Worm (Caenorhabditis elegans) whole organism, late embryonic: ENCODE results near the gene lag-1.

Experiments
- C08G9.2 ChIP-seq: sonication (generic microtip); optimal IDR thresholded peaks from 2 replicates; lab custom pipeline; 2016; ENCODE audit warnings: mild to moderate bottlenecking, missing genetic modification characterization, moderate library complexity, missing compliant biosample characterization
- K02D7.2 ChIP-seq: sonication (generic microtip); optimal IDR thresholded peaks from 2 replicates; lab custom pipeline; 2017; ENCODE audit warnings: mild to moderate bottlenecking, missing genetic modification characterization, missing compliant biosample characterization
- K09A11.1 ChIP-seq: sonication (generic microtip); optimal IDR thresholded peaks from 2 replicates; lab custom pipeline; 2017; ENCODE audit warnings: antibody characterized with exemption, mild to moderate bottlenecking, missing genetic modification characterization, missing compliant biosample characterization; ENCODE audit not compliant: insufficient read depth
- Y22D7AL.16 ChIP-seq: sonication (generic microtip); optimal IDR thresholded peaks from 2 replicates; lab custom pipeline; 2016; ENCODE audit warnings: missing genetic modification characterization, missing compliant biosample characterization
- ceh-19 ChIP-seq: fragments of 200-800 bp; sonication (Bioruptor generic); optimal IDR thresholded peaks from 2 replicates; lab custom pipeline; 2018; ENCODE audit warnings: mild to moderate bottlenecking, missing genetic modification characterization, missing compliant biosample characterization
- ceh-22 ChIP-seq: sonication (generic microtip); optimal IDR thresholded peaks from 2 replicates; lab custom pipeline; 2017; ENCODE audit warnings: missing biosample characterization, missing genetic modification characterization
- ceh-24 ChIP-seq: sonication (generic microtip); optimal IDR thresholded peaks from 2 replicates; lab custom pipeline; 2016; ENCODE audit warnings: mild to moderate bottlenecking, missing genetic modification characterization, missing compliant biosample characterization
- ceh-30 ChIP-seq: fragments of 150-350 bp; optimal IDR thresholded peaks from 2 replicates; lab custom pipeline; 2014; ENCODE audit warnings: missing biosample characterization, missing genetic modification characterization
- ceh-34 ChIP-seq: sonication (generic microtip); optimal IDR thresholded peaks from 2 replicates; lab custom pipeline; 2016; ENCODE audit warnings: mild to moderate bottlenecking, missing genetic modification characterization, missing compliant biosample characterization
- ceh-45 ChIP-seq: fragments of 200-800 bp; sonication (Bioruptor generic); IDR thresholded peaks from 2 replicates; pipeline ENCODE4 v1.3.6; 2022; ENCODE audit warnings: missing genetic modification reagents, missing genetic modification characterization, missing compliant biosample characterization
- ceh-6 ChIP-seq: fragments of 200-800 bp; sonication (Bioruptor generic); optimal IDR thresholded peaks from 2 replicates; lab custom pipeline; 2018; ENCODE audit warnings: mild to moderate bottlenecking, missing genetic modification characterization, missing compliant biosample characterization
- ceh-9 ChIP-seq: sonication (generic microtip); optimal IDR thresholded peaks from 2 replicates; lab custom pipeline; 2016; ENCODE audit warnings: mild to moderate bottlenecking, missing genetic modification characterization, inconsistent platforms, missing compliant biosample characterization
- che-1 ChIP-seq: sonication (generic microtip); optimal IDR thresholded peaks from 2 replicates; lab custom pipeline; 2016; ENCODE audit warnings: mild to moderate bottlenecking, missing genetic modification characterization, missing compliant biosample characterization
- dve-1 ChIP-seq: sonication (generic microtip); optimal IDR thresholded peaks from 2 replicates; lab custom pipeline; 2017; ENCODE audit warnings: antibody characterized with exemption, mild to moderate bottlenecking, missing genetic modification characterization, missing compliant biosample characterization
- ets-4 ChIP-seq: sonication (generic microtip); optimal IDR thresholded peaks from 2 replicates; lab custom pipeline; 2016; ENCODE audit warnings: missing genetic modification characterization, missing compliant biosample characterization
- eyg-1 ChIP-seq: sonication (generic microtip); optimal IDR thresholded peaks from 2 replicates; lab custom pipeline; 2016; ENCODE audit warnings: missing genotype, missing genetic modification characterization, missing compliant biosample characterization
- fkh-6 ChIP-seq: sonication (generic microtip); optimal IDR thresholded peaks from 2 replicates; lab custom pipeline; 2016; ENCODE audit warnings: missing genetic modification characterization, missing compliant biosample characterization
- hlh-15 ChIP-seq: sonication (generic microtip); optimal IDR thresholded peaks from 2 replicates; lab custom pipeline; 2016; ENCODE audit warnings: missing genetic modification characterization, missing compliant biosample characterization
- hlh-6 ChIP-seq: sonication (generic microtip); optimal IDR thresholded peaks from 2 replicates; lab custom pipeline; 2016; ENCODE audit warnings: missing genotype, missing genetic modification characterization, missing compliant biosample characterization
- lim-6 ChIP-seq: sonication (generic microtip); optimal IDR thresholded peaks from 2 replicates; lab custom pipeline; 2016; ENCODE audit warnings: missing genetic modification characterization, missing compliant biosample characterization
- mec-3 ChIP-seq: sonication (generic microtip); optimal IDR thresholded peaks from 2 replicates; lab custom pipeline; 2016; ENCODE audit warnings: borderline replicate concordance, missing genetic modification characterization, missing compliant biosample characterization
- nfya-1 ChIP-seq: sonication (generic microtip); optimal IDR thresholded peaks from 2 replicates; lab custom pipeline; 2017; ENCODE audit warnings: missing genetic modification characterization, mild to moderate bottlenecking, missing compliant biosample characterization, antibody characterized with exemption, moderate library complexity
- nhr-11 ChIP-seq: fragments of 150-350 bp; optimal IDR thresholded peaks from 2 replicates; lab custom pipeline; 2014; ENCODE audit warnings: missing biosample characterization, missing genetic modification characterization
- nhr-232 ChIP-seq: sonication (generic microtip); optimal IDR thresholded peaks from 2 replicates; lab custom pipeline; 2016; ENCODE audit warnings: missing genetic modification characterization, missing compliant biosample characterization
- pha-2 ChIP-seq: sonication (generic microtip); optimal IDR thresholded peaks from 2 replicates; lab custom pipeline; 2017; ENCODE audit warnings: mild to moderate bottlenecking, missing genetic modification characterization, missing compliant biosample characterization
- pros-1 ChIP-seq: fragments of 150-350 bp; optimal IDR thresholded peaks from 2 replicates; lab custom pipeline; 2014; ENCODE audit warnings: missing biosample characterization, missing genetic modification reagents, missing genetic modification characterization
- sdc-2 ChIP-seq: sonication (generic microtip); optimal IDR thresholded peaks from 2 replicates; lab custom pipeline; 2016; ENCODE audit warnings: missing genotype, missing genetic modification characterization, missing compliant biosample characterization
- sox-4 ChIP-seq: sonication (generic microtip); optimal IDR thresholded peaks from 2 replicates; lab custom pipeline; 2017; ENCODE audit warnings: mild to moderate bottlenecking, missing genetic modification characterization, inconsistent platforms, missing compliant biosample characterization
- syd-9 ChIP-seq: sonication (generic microtip); optimal IDR thresholded peaks from 2 replicates; lab custom pipeline; 2016; ENCODE audit warnings: mild to moderate bottlenecking, missing genetic modification characterization, moderate library complexity, missing compliant biosample characterization
- tbx-2 ChIP-seq: sonication (generic microtip); optimal IDR thresholded peaks from 2 replicates; lab custom pipeline; 2016; ENCODE audit warnings: missing genetic modification characterization, missing compliant biosample characterization
- tbx-7 ChIP-seq: sonication (generic microtip); optimal IDR thresholded peaks from 2 replicates; lab custom pipeline; 2016; ENCODE audit warnings: missing genotype, missing genetic modification characterization, missing compliant biosample characterization
- unc-3 ChIP-seq, 2 experiments: fragments of 200-800 bp in 1 of 2; sonication (Bioruptor generic) in 1 of 2; sonication (generic microtip) in 1 of 2; conservative IDR thresholded peaks in 1 of 2; optimal IDR thresholded peaks in 1 of 2; 2 replicates each; pipeline versions ENCODE4 v1.3.6 to Lab custom; 2016 to 2022; ENCODE audit warnings: missing compliant biosample characterization in 2 of 2, missing genetic modification characterization in 2 of 2, missing genetic modification reagents in 1 of 2
- unc-42 ChIP-seq: sonication (generic microtip); optimal IDR thresholded peaks from 2 replicates; lab custom pipeline; 2016; ENCODE audit warnings: missing genotype, missing genetic modification characterization, missing compliant biosample characterization
- unc-86 ChIP-seq: sonication (generic microtip); optimal IDR thresholded peaks from 2 replicates; lab custom pipeline; 2016; ENCODE audit warnings: missing genetic modification characterization, missing compliant biosample characterization
- ztf-16 ChIP-seq: sonication (generic microtip); optimal IDR thresholded peaks from 2 replicates; lab custom pipeline; 2017; ENCODE audit warnings: missing genetic modification characterization, missing compliant biosample characterization

lag-1 gene

DNA sequence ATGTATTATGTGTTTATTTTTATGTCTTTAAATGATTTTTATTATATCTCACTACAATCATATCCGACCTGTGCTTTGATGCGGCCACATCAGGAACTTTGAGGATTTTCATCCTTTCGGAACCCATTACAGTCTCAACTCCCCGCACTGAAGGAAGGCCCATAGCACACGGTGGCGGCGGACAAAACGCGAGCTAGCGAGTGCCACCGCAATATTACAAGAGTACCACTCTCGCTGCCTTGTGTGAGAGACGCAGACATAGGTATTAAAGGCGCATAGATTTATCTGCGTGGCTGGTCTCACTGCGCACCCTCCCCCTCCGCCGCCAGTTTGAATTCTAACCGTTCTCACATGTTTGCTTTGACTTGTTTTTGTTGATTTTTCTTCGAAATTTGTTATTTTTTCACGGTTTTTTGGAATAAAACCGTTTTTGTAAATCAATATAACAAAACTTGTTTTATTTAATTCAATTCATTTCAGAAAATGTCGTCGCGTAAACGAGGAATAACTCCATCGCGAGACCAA, 22.6 kb downstream of the lag-1 start, which contains the start of gene zen-4 (continued):
- no peak for TF ChIP-seq unc-42 (tag; lab: Kevin White, UChicago)
- no peak for TF ChIP-seq Y22D7AL.16
- TF ChIP-seq ceh-34 (tag; lab: Kevin White, UChicago): no peak
- no peak for TF ChIP-seq pha-2 (tag; lab: Kevin White, UChicago)
- no peak for TF ChIP-seq hlh-15 (tag; lab: Kevin White, UChicago)
- no peak for TF ChIP-seq ceh-19 (GFP tag; lab: Kevin White, UChicago)
- TF ChIP-seq ceh-22: no peak
- no peak for TF ChIP-seq che-1 (tag; lab: Kevin White, UChicago)

DNA sequence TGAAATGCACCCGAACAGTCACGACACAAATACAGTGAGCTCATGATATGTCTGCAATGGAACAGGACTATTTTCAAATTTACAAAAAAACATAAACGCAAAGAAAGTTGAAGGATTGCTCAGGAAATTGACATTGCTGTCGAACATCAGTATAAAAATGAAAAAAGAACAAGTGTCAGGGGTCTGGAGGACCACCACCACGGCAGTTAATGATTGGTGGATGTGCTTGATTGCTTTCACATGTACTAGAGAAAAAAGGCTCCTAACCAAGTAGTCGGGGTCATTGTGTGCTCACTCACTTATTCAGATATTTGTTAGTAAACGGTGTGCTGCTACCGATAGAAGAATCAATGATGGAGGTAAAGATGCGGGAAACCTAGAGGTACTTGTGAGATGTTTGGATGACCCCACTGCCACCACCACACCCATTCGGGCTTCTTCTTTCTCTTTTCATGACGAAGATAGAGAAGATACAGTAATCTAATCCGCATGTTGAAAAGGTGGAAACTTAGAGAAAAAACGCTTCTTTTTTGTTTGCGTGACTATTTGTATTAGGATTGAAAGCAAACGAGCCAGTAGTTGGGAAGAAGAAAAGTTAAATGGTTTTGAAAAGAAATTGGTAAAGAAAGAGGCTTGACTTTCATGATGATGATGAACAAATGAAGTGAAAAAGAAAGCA, 32.2 kb downstream of the lag-1 start, which contains the start of gene M03D4.4:
Gene M03D4.4, minus strand, starts transcription at position 51 of the 679 bp plus-strand sequence.
- TF ChIP-seq ets-4 (tag; lab: Kevin White, UChicago) (no peak), nhr-232 (tag; lab: Kevin White, UChicago) (no peak), unc-42 (tag; lab: Kevin White, UChicago) (no peak), hlh-6 (tag; lab: Kevin White, UChicago) (no peak), mec-3 (no peak), C08G9.2 (no peak), ztf-16 (tag; lab: Kevin White, UChicago) (no peak), ceh-24 (tag; lab: Kevin White, UChicago) (no peak), sdc-2 (no peak), ceh-30 (no peak), nfya-1 (tag; lab: Kevin White, UChicago) (no peak), ceh-9 (tag; lab: Kevin White, UChicago) (no peak), ceh-6 (GFP tag; lab: Kevin White, UChicago) (no peak), unc-3 (GFP tag; conservative IDR thresholded peaks at IDR 0.05; lab: Robert Waterston, UW) (no peak), unc-3 (tag; optimal IDR thresholded peaks at IDR 0.05; lab: Kevin White, UChicago) (no peak), tbx-2 (tag; lab: Kevin White, UChicago) (no peak)

DNA sequence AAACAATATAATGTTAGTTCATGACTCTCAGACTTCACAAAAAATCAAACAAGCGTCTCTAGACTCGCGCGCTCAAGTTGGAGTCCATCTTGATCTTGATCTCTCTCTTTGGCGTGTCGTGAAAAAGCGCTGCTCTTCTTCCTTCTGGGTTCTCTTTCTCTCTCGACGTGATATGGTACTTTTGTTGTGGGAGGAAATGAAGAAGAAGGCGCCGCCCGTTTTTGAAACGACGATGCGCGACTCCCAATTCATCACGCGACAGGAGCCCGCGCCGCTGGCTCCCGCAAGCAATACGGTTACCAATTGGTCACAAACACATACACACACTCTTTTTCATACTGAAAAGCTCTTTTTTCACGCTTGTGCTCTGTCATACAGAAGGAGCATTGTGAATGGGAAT, 35.2 kb downstream of the lag-1 start:
- no peak for TF ChIP-seq ets-4 (tag; lab: Kevin White, UChicago)
- TF ChIP-seq nhr-11: no peak
- no peak for TF ChIP-seq lim-6 (tag; lab: Kevin White, UChicago)
- TF ChIP-seq ceh-45 (GFP tag; lab: Robert Waterston, UW): no peak

DNA sequence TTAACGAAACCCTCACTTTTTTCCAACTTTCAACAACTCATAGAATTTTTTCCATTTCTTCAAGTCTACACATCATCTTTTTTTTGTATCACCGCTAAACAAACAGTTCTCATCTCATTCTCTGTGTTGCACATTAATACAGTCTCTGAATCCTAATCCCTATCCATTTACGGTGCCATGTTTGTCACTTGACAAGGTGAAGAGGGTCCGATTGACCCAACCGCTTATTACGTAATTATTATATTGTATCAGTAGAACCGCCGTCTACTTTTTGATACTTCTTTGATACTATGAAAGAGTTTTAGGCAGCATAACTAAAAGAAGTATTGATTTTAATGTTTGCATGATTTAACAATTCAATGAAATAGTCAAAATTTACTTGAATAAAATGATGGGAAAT, 39.4 kb downstream of the lag-1 start:
- TF ChIP-seq syd-9 (tag; lab: Kevin White, UChicago): no peak
- TF ChIP-seq unc-86 (tag; lab: Kevin White, UChicago): no peak
- no peak for TF ChIP-seq dve-1 (tag; lab: Kevin White, UChicago)
- no peak for TF ChIP-seq eyg-1 (tag; lab: Kevin White, UChicago)
- TF ChIP-seq tbx-7 (tag; lab: Kevin White, UChicago): no peak
- no peak for TF ChIP-seq nhr-232 (tag; lab: Kevin White, UChicago)
- TF ChIP-seq sox-4 (tag; lab: Kevin White, UChicago): no peak
- TF ChIP-seq ztf-16 (tag; lab: Kevin White, UChicago): no peak
- TF ChIP-seq fkh-6 (tag; lab: Kevin White, UChicago): no peak
- TF ChIP-seq sdc-2: no peak
- no peak for TF ChIP-seq K02D7.2 (tag; lab: Kevin White, UChicago)
- no peak for TF ChIP-seq hlh-15 (tag; lab: Kevin White, UChicago)
- TF ChIP-seq K09A11.1 (tag; lab: Kevin White, UChicago): no peak
- TF ChIP-seq pros-1 (tag; lab: Kevin White, UChicago): no peak
- TF ChIP-seq, all 69 proteins: peak for 0
